Worm (Caenorhabditis elegans) whole organism, late embryonic: Measurements from ENCODE around the gene srg-65.

ENCODE experiments used
- K09A11.1 ChIP-seq: sonication (generic microtip); optimal IDR thresholded peaks from 2 replicates; lab custom pipeline; 2017; ENCODE audit warnings: antibody characterized with exemption, mild to moderate bottlenecking, missing genetic modification characterization, missing compliant biosample characterization; ENCODE audit not compliant: insufficient read depth
- ama-1 ChIP-seq: fragments of 150-350 bp; optimal IDR thresholded peaks from 2 replicates; lab custom pipeline; 2014
- ceh-34 ChIP-seq: sonication (generic microtip); optimal IDR thresholded peaks from 2 replicates; lab custom pipeline; 2016; ENCODE audit warnings: mild to moderate bottlenecking, missing genetic modification characterization, missing compliant biosample characterization
- npax-4 ChIP-seq: sonication (generic microtip); optimal IDR thresholded peaks from 2 replicates; lab custom pipeline; 2016; ENCODE audit warnings: missing genetic modification characterization, missing compliant biosample characterization
- pqm-1 ChIP-seq: sonication (generic microtip); optimal IDR thresholded peaks from 2 replicates; lab custom pipeline; 2016; ENCODE audit warnings: missing genetic modification characterization, missing compliant biosample characterization

DNA sequence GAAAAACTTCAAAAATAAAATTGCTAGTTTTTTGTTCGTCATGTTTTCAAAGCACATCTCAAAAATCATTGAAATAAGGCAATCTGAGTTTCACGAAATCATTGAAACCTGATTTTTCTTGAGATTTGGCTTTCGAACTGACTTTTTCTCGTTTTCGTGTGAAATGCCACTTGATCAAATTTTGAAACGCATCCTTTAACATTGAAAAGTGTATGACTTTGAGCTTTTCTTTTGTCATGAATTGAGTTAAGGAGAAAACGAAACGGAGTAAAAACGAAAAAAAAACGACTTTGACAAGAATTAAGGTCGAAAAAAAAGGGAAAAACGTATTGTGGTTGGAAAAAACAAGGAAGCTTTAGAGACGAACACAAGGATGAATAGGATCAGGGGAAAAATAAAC lies 29.8 kb downstream of the srg-65 start:
- no peak for TF ChIP-seq ama-1 (lab: Kevin White, UChicago)
- TF ChIP-seq pqm-1 (tag; lab: Kevin White, UChicago) = no peak
- TF ChIP-seq npax-4 (tag; lab: Kevin White, UChicago) = no peak
- TF ChIP-seq ceh-34 = no peak
- no peak for TF ChIP-seq K09A11.1
